Worm (Caenorhabditis elegans) whole organism, young adult: Measurements from ENCODE around the gene fipr-17.

Experiments used
- B0019.2 ChIP-seq: fragments of 200-800 bp; sonication (Bioruptor generic); conservative IDR thresholded peaks from 2 replicates; pipeline ENCODE4 v1.3.6; 2022; ENCODE audit warnings: missing genetic modification reagents, missing genetic modification characterization, missing compliant biosample characterization
- B0035.1 ChIP-seq: sonication (generic microtip); optimal IDR thresholded peaks from 2 replicates; lab custom pipeline; 2016; ENCODE audit warnings: missing genetic modification characterization, mild to moderate bottlenecking, missing compliant biosample characterization, missing genotype, missing genetic modification reagents
- B0336.3 ChIP-seq: fragments of 200-800 bp; sonication (Bioruptor generic); IDR thresholded peaks from 2 replicates; pipeline ENCODE4 v1.3.6; 2022; ENCODE audit warnings: missing genetic modification characterization, missing compliant biosample characterization
- D2030.7 ChIP-seq: fragments of 200-800 bp; sonication (Bioruptor generic); IDR thresholded peaks from 2 replicates; pipeline ENCODE4 v1.3.6; 2022; ENCODE audit warnings: missing genetic modification reagents, missing genetic modification characterization, missing compliant biosample characterization
- F57C9.4 ChIP-seq: sonication (generic microtip); optimal IDR thresholded peaks from 2 replicates; lab custom pipeline; 2017; ENCODE audit warnings: mild to moderate bottlenecking, missing genetic modification characterization, missing compliant biosample characterization
- T07F8.4 ChIP-seq: sonication (generic microtip); optimal IDR thresholded peaks from 2 replicates; lab custom pipeline; 2016; ENCODE audit warnings: mild to moderate bottlenecking, missing genetic modification characterization, moderate library complexity, missing compliant biosample characterization
- Y53F4B.3 ChIP-seq: fragments of 200-800 bp; sonication (Bioruptor generic); IDR thresholded peaks from 2 replicates; pipeline ENCODE4 v1.3.6; 2022; ENCODE audit warnings: missing genetic modification reagents, missing genetic modification characterization, missing compliant biosample characterization
- athp-1 ChIP-seq: sonication (generic microtip); optimal IDR thresholded peaks from 2 replicates; lab custom pipeline; 2017; ENCODE audit warnings: mild to moderate bottlenecking, missing genetic modification characterization, missing compliant biosample characterization
- attf-3 ChIP-seq: fragments of 200-800 bp; sonication (Bioruptor generic); conservative IDR thresholded peaks from 2 replicates; pipeline ENCODE4 v1.3.6; 2022; ENCODE audit warnings: missing genetic modification reagents, missing genetic modification characterization, missing compliant biosample characterization
- attf-5 ChIP-seq: fragments of 200-800 bp; sonication (Bioruptor generic); optimal IDR thresholded peaks from 2 replicates; lab custom pipeline; 2018; ENCODE audit warnings: mild to moderate bottlenecking, missing genetic modification characterization, missing compliant biosample characterization
- cebp-2 ChIP-seq: fragments of 200-800 bp; sonication (Bioruptor generic); IDR thresholded peaks from 2 replicates; pipeline ENCODE4 v1.3.6; 2022; ENCODE audit warnings: missing genetic modification characterization, missing compliant biosample characterization
- ceh-27 ChIP-seq: fragments of 200-800 bp; sonication (Bioruptor generic); optimal IDR thresholded peaks from 2 replicates; lab custom pipeline; 2018; ENCODE audit warnings: mild to moderate bottlenecking, missing genetic modification characterization, moderate library complexity, missing compliant biosample characterization
- die-1 ChIP-seq: sonication (generic microtip); optimal IDR thresholded peaks from 2 replicates; lab custom pipeline; 2016; ENCODE audit warnings: missing genotype, mild to moderate bottlenecking, missing genetic modification characterization, missing compliant biosample characterization
- dox-1 ChIP-seq: fragments of 200-800 bp; sonication (Bioruptor generic); IDR thresholded peaks from 2 replicates; pipeline ENCODE4 v1.3.6; 2022; ENCODE audit warnings: missing genetic modification reagents, missing genetic modification characterization, missing compliant biosample characterization
- efl-1 ChIP-seq: fragments of 150-350 bp; optimal IDR thresholded peaks from 2 replicates; lab custom pipeline; 2014; ENCODE audit warnings: missing biosample characterization, missing genetic modification reagents, missing genetic modification characterization
- ekl-4 ChIP-seq: fragments of 200-800 bp; sonication (Bioruptor generic); IDR thresholded peaks from 2 replicates; pipeline ENCODE4 v1.3.6; 2022; ENCODE audit warnings: missing genetic modification reagents, missing genetic modification characterization, missing compliant biosample characterization
- gei-17 ChIP-seq: fragments of 200-800 bp; sonication (Bioruptor generic); optimal IDR thresholded peaks from 2 replicates; lab custom pipeline; 2018; ENCODE audit warnings: mild to moderate bottlenecking, missing genetic modification characterization, missing compliant biosample characterization
- him-1 ChIP-seq: sonication (generic microtip); optimal IDR thresholded peaks from 2 replicates; lab custom pipeline; 2016; ENCODE audit warnings: missing genotype, missing genetic modification reagents, missing genetic modification characterization, missing compliant biosample characterization
- hrde-1 ChIP-seq: sonication (generic microtip); optimal IDR thresholded peaks from 2 replicates; lab custom pipeline; 2016; ENCODE audit warnings: missing genetic modification characterization, mild to moderate bottlenecking, missing compliant biosample characterization, moderate library complexity, missing genotype, missing genetic modification reagents, borderline replicate concordance
- hsf-1 ChIP-seq: fragments of 200-800 bp; sonication (Bioruptor generic); IDR thresholded peaks from 2 replicates; pipeline ENCODE4 v1.3.6; 2022; ENCODE audit warnings: missing genetic modification reagents, missing genetic modification characterization, missing compliant biosample characterization
- lag-1 ChIP-seq: fragments of 200-800 bp; sonication (Bioruptor generic); IDR thresholded peaks from 2 replicates; pipeline ENCODE4 v1.3.6; 2022; ENCODE audit warnings: missing genetic modification reagents, missing genetic modification characterization, missing compliant biosample characterization
- let-526 ChIP-seq: fragments of 200-800 bp; sonication (Bioruptor generic); IDR thresholded peaks from 2 replicates; pipeline ENCODE4 v1.3.6; 2022; ENCODE audit warnings: missing genetic modification reagents, missing genetic modification characterization, missing compliant biosample characterization
- let-607 ChIP-seq, 2 experiments: fragments of 200-800 bp in 1 of 2; sonication (Bioruptor generic) in 1 of 2; sonication (generic microtip) in 1 of 2; optimal IDR thresholded peaks; 2 replicates each; lab custom pipeline; 2016 to 2018; ENCODE audit warnings: mild to moderate bottlenecking in 2 of 2, missing compliant biosample characterization in 2 of 2, missing genetic modification characterization in 2 of 2, moderate library complexity in 2 of 2, missing genotype in 1 of 2
- lir-1 ChIP-seq: fragments of 200-800 bp; sonication (Bioruptor generic); conservative IDR thresholded peaks from 2 replicates; pipeline ENCODE4 v1.3.6; 2022; ENCODE audit warnings: missing genetic modification reagents, missing genetic modification characterization, missing compliant biosample characterization
- lsl-1 ChIP-seq: fragments of 200-800 bp; sonication (Bioruptor generic); optimal IDR thresholded peaks from 2 replicates; lab custom pipeline; 2018; ENCODE audit warnings: mild to moderate bottlenecking, missing genetic modification characterization, moderate library complexity, missing compliant biosample characterization
- madf-10 ChIP-seq: sonication (generic microtip); optimal IDR thresholded peaks from 2 replicates; lab custom pipeline; 2016; ENCODE audit warnings: mild to moderate bottlenecking, missing genetic modification characterization, missing compliant biosample characterization
- madf-3 ChIP-seq: fragments of 200-800 bp; sonication (Bioruptor generic); IDR thresholded peaks from 2 replicates; pipeline ENCODE4 v1.3.6; 2022; ENCODE audit warnings: missing genetic modification reagents, missing genetic modification characterization, missing compliant biosample characterization
- madf-6 ChIP-seq: fragments of 200-800 bp; sonication (Bioruptor generic); IDR thresholded peaks from 2 replicates; pipeline ENCODE4 v1.3.6; 2022; ENCODE audit warnings: missing genetic modification reagents, missing genetic modification characterization, missing compliant biosample characterization
- madf-8 ChIP-seq: fragments of 200-800 bp; sonication (Bioruptor generic); conservative IDR thresholded peaks from 2 replicates; pipeline ENCODE4 v1.3.6; 2022; ENCODE audit warnings: missing genetic modification reagents, missing genetic modification characterization, missing compliant biosample characterization
- mcd-1 ChIP-seq: fragments of 200-800 bp; sonication (Bioruptor generic); IDR thresholded peaks from 2 replicates; pipeline ENCODE4 v1.3.6; 2022; ENCODE audit warnings: missing genetic modification reagents, missing genetic modification characterization, missing compliant biosample characterization
- mxl-1 ChIP-seq: sonication (generic microtip); optimal IDR thresholded peaks from 2 replicates; lab custom pipeline; 2016; ENCODE audit warnings: missing genetic modification characterization, missing compliant biosample characterization
- nfyb-1 ChIP-seq: fragments of 200-800 bp; sonication (Bioruptor generic); IDR thresholded peaks from 2 replicates; pipeline ENCODE4 v1.3.6; 2022; ENCODE audit warnings: missing genetic modification reagents, missing genetic modification characterization, missing compliant biosample characterization
- pha-4 ChIP-seq: fragments of 150-350 bp; sonication (generic microtip); optimal IDR thresholded peaks from 2 replicates; lab custom pipeline; 2014; ENCODE audit warnings: missing biosample characterization, missing genetic modification reagents, missing genetic modification characterization
- rcor-1 ChIP-seq: fragments of 200-800 bp; sonication (Bioruptor generic); IDR thresholded peaks from 2 replicates; pipeline ENCODE4 v1.3.6; 2022; ENCODE audit warnings: missing genetic modification reagents, missing genetic modification characterization, missing compliant biosample characterization
- rec-8 ChIP-seq, 2 experiments: sonication (generic microtip); optimal IDR thresholded peaks; 2 replicates each; lab custom pipeline; 2016; ENCODE audit warnings: mild to moderate bottlenecking in 2 of 2, missing genetic modification characterization in 2 of 2, missing genetic modification reagents in 2 of 2, missing genotype in 2 of 2, missing biosample characterization in 1 of 2, missing compliant biosample characterization in 1 of 2, moderate library complexity in 1 of 2
- sdz-38 ChIP-seq: sonication (generic microtip); optimal IDR thresholded peaks from 2 replicates; lab custom pipeline; 2016; ENCODE audit warnings: missing genotype, missing genetic modification characterization, missing compliant biosample characterization
- snpc-1.1 ChIP-seq: sonication (generic microtip); optimal IDR thresholded peaks from 2 replicates; lab custom pipeline; 2017; ENCODE audit warnings: missing genetic modification characterization, mild to moderate bottlenecking, missing compliant biosample characterization, antibody characterized with exemption, moderate library complexity, missing genotype, missing genetic modification reagents; ENCODE audit not compliant: insufficient read depth
- snpc-1.3 ChIP-seq: sonication (generic microtip); optimal IDR thresholded peaks from 2 replicates; lab custom pipeline; 2017; ENCODE audit warnings: missing genetic modification characterization, mild to moderate bottlenecking, missing compliant biosample characterization, antibody characterized with exemption, moderate library complexity, missing genotype, missing genetic modification reagents; ENCODE audit not compliant: insufficient read depth
- snpc-4 ChIP-seq, 5 experiments: fragments of 150-350 bp in 1 of 5; sonication (generic microtip) in 4 of 5; optimal IDR thresholded peaks; 2 replicates each; lab custom pipeline; 2014 to 2018; ENCODE audit warnings: missing genetic modification characterization in 5 of 5, missing biosample characterization in 3 of 5, antibody characterized with exemption in 2 of 5, mild to moderate bottlenecking in 2 of 5, missing compliant biosample characterization in 2 of 5, missing genotype in 2 of 5, moderate library complexity in 2 of 5, missing genetic modification reagents in 1 of 5
- sptf-2 ChIP-seq: fragments of 200-800 bp; sonication (Bioruptor generic); optimal IDR thresholded peaks from 2 replicates; lab custom pipeline; 2018; ENCODE audit warnings: mild to moderate bottlenecking, missing genetic modification characterization, missing compliant biosample characterization
- zfh-2 ChIP-seq: fragments of 200-800 bp; sonication (Bioruptor generic); conservative IDR thresholded peaks from 2 replicates; pipeline ENCODE4 v1.3.6; 2022; ENCODE audit warnings: missing genetic modification reagents, missing genetic modification characterization, missing compliant biosample characterization
- ztf-18 ChIP-seq: sonication (generic microtip); optimal IDR thresholded peaks from 2 replicates; lab custom pipeline; 2016; ENCODE audit warnings: missing genotype, mild to moderate bottlenecking, missing genetic modification characterization, missing compliant biosample characterization
- ztf-22 ChIP-seq: fragments of 200-800 bp; sonication (Bioruptor generic); optimal IDR thresholded peaks from 2 replicates; lab custom pipeline; 2018; ENCODE audit warnings: mild to moderate bottlenecking, missing genetic modification characterization, moderate library complexity, missing compliant biosample characterization
- ztf-25 ChIP-seq: fragments of 200-800 bp; sonication (Bioruptor generic); IDR thresholded peaks from 2 replicates; pipeline ENCODE4 v1.3.6; 2022; ENCODE audit warnings: missing genetic modification reagents, missing genetic modification characterization, missing compliant biosample characterization
- ztf-28 ChIP-seq: fragments of 200-800 bp; sonication (Bioruptor generic); IDR thresholded peaks from 2 replicates; pipeline ENCODE4 v1.3.6; 2022; ENCODE audit warnings: missing genetic modification reagents, missing genetic modification characterization, missing compliant biosample characterization

The fipr-17 gene

DNA sequence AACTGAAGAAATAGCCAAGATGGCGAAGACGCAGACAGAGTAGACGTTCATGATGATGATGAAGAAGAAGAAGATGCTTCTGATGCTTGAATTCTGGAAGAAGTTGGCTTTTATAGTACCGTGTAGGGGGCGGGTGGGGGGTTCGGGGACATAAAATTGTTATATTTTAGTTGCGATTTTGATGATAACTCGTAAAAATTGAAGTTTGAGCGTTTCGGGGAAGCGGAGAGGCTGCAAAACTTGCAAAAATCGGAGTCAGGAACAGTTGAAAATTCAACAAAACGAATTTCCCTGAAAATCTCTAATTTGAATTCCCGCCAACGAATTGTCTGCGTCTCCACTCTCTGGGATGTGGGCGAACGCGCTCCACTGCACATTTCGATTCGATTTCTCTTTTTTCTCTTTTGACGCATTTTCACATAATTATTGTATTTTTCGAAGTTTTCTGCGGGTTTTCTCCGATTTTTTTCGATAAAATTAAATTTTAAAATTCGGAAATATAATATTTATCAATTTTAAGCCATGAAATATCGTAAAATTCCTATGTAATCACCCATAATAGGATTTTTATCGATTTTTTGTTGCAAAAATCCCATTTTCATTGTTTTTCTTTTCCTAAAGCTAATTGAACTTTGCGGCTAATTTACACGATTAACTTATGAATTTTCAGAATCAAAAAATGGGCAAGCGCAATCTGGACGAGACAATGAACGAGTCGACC, at the start of gene fipr-17, which contains the start of gene Y48A6B.3:
Gene fipr-17, minus strand, starts transcription at position 51 of the 721 bp plus-strand sequence.
Gene Y48A6B.3, plus strand, starts transcription at position 671 of the 721 bp plus-strand sequence.
- TF ChIP-seq snpc-1.3 (peak; percentile 23), madf-6 (GFP tag; lab: Robert Waterston, UW) (peak; percentile 83), madf-8 (peak; percentile 60), rec-8 (tag; optimal IDR thresholded peaks at IDR 0.05; lab: Kevin White, UChicago) (no peak), lir-1 (0 out of 2 replicates have a peak, but pooled peaks have one; percentile 13), ztf-22 (no peak), cebp-2 (no peak), hsf-1 (GFP tag; lab: Robert Waterston, UW) (peak; percentile 65; the same call in 1 of the 2 replicates), Y53F4B.3 (GFP tag; lab: Robert Waterston, UW) (no peak), athp-1 (tag; lab: Kevin White, UChicago) (peak; percentile 21), ekl-4 (GFP tag; lab: Robert Waterston, UW) (peak; percentile 52; the same call in 1 of the 2 replicates), zfh-2 (GFP tag; lab: Robert Waterston, UW) (no peak), him-1 (tag; lab: Kevin White, UChicago) (peak; percentile 69), let-526 (GFP tag; lab: Robert Waterston, UW) (no peak), attf-5 (GFP tag; lab: Kevin White, UChicago) (peak; percentile 88), madf-3 (0 out of 2 replicates have a peak, but pooled peaks have one; percentile 39), let-607 (tag; optimal IDR thresholded peaks at IDR 0.05; lab: Kevin White, UChicago) (no peak), sdz-38 (tag; lab: Kevin White, UChicago) (no peak), snpc-4 (GFP tag; optimal IDR thresholded peaks at IDR 0.05; lab: Kevin White, UChicago) (peak; percentile 42), snpc-4 (tag; optimal IDR thresholded peaks at IDR 0.05; lab: Kevin White, UChicago) (peak; percentile 46 to 70 (median 62)), B0019.2 (GFP tag; lab: Robert Waterston, UW) (peak; percentile 78), B0336.3 (GFP tag; lab: Robert Waterston, UW) (0 out of 2 replicates have a peak, but pooled peaks have one; percentile 24), nfyb-1 (GFP tag; lab: Robert Waterston, UW) (0 out of 2 replicates have a peak, but pooled peaks have one; percentile 42), dox-1 (GFP tag; lab: Robert Waterston, UW) (peak; percentile 86), gei-17 (GFP tag; lab: Kevin White, UChicago) (no peak), lsl-1 (GFP tag; lab: Kevin White, UChicago) (peak; percentile 80), mcd-1 (peak; percentile 97), mxl-1 (tag; lab: Kevin White, UChicago) (no peak), ztf-25 (GFP tag; lab: Robert Waterston, UW) (no peak), snpc-1.1 (peak; percentile 58), D2030.7 (GFP tag; lab: Robert Waterston, UW) (peak; percentile 87), pha-4 (tag; lab: Kevin White, UChicago) (peak; percentile 62), madf-10 (tag; lab: Kevin White, UChicago) (no peak), ceh-27 (GFP tag; lab: Kevin White, UChicago) (peak; percentile 42), hrde-1 (tag; lab: Kevin White, UChicago) (no peak), sptf-2 (GFP tag; lab: Kevin White, UChicago) (no peak), rcor-1 (GFP tag; lab: Robert Waterston, UW) (peak; percentile 56), attf-3 (GFP tag; lab: Robert Waterston, UW) (0 out of 2 replicates have a peak, but pooled peaks have one; percentile 14), ztf-18 (tag; lab: Kevin White, UChicago) (peak; percentile 31), F57C9.4 (tag; lab: Kevin White, UChicago) (no peak), T07F8.4 (no peak), die-1 (tag; lab: Kevin White, UChicago) (no peak), efl-1 (peak; percentile 96), ztf-28 (0 out of 2 replicates have a peak, but pooled peaks have one; percentile 43), lag-1 (GFP tag; lab: Robert Waterston, UW) (no peak), B0035.1 (no peak)
